Fruit fly (Drosophila melanogaster) whole organism, embryonic: ENCODE measurements around the gene Or82a.

Source experiments
- Adf1 ChIP-seq: fragments of 200-800 bp; sonication (Bioruptor generic); IDR thresholded peaks from 2 replicates; pipeline ENCODE4 v1.3.6; 2022; ENCODE audit warnings: missing biosample characterization, missing genetic modification characterization
- B-H1 ChIP-seq: fragments of 200-800 bp; sonication (Bioruptor generic); IDR thresholded peaks from 3 replicates; pipeline ENCODE4 v1.3.6; 2022; ENCODE audit warnings: missing biosample characterization, missing genetic modification characterization
- CG11247 ChIP-seq: fragments of 200-800 bp; sonication (Bioruptor generic); IDR thresholded peaks from 2 replicates; pipeline ENCODE4 v1.3.6; 2022; ENCODE audit warnings: missing biosample characterization, missing genetic modification characterization
- CG11456 ChIP-seq: fragments of 200-800 bp; sonication (Bioruptor generic); IDR thresholded peaks from 3 replicates; pipeline ENCODE4 v1.3.6; 2022; ENCODE audit warnings: missing biosample characterization, missing genetic modification characterization
- CG11560 ChIP-seq: fragments of 200-800 bp; sonication (Bioruptor generic); IDR thresholded peaks from 3 replicates; pipeline ENCODE4 v1.3.6; 2022; ENCODE audit warnings: missing biosample characterization, missing genetic modification characterization
- CG11696 ChIP-seq: fragments of 200-800 bp; sonication (Bioruptor generic); IDR thresholded peaks from 2 replicates; pipeline ENCODE4 v1.3.6; 2022; ENCODE audit warnings: missing biosample characterization, missing genetic modification characterization
- CG1602 ChIP-seq: fragments of 200-800 bp; sonication (Bioruptor generic); optimal IDR thresholded peaks from 3 replicates; lab custom pipeline; 2016; ENCODE audit warnings: missing biosample characterization, missing genetic modification characterization
- CG16815 ChIP-seq: fragments of 200-800 bp; sonication (Bioruptor generic); optimal IDR thresholded peaks from 3 replicates; lab custom pipeline; 2017; ENCODE audit warnings: missing biosample characterization, mild to moderate bottlenecking, missing genetic modification characterization
- CG2875 ChIP-seq: fragments of 200-800 bp; sonication (Bioruptor generic); optimal IDR thresholded peaks from 2 replicates; lab custom pipeline; 2017; ENCODE audit warnings: missing biosample characterization, mild to moderate bottlenecking, missing genetic modification characterization, missing genetic modification reagents
- CG31441 ChIP-seq: fragments of 200-800 bp; sonication (Bioruptor generic); IDR thresholded peaks from 2 replicates; pipeline ENCODE4 v1.3.6; 2022; ENCODE audit warnings: missing biosample characterization, missing genetic modification characterization
- CG32532 ChIP-seq: fragments of 200-800 bp; sonication (Bioruptor generic); IDR thresholded peaks from 2 replicates; pipeline ENCODE4 v1.3.6; 2022; ENCODE audit warnings: missing biosample characterization, missing genetic modification characterization
- CG3407 ChIP-seq: fragments of 200-800 bp; sonication (Bioruptor generic); optimal IDR thresholded peaks from 2 replicates; lab custom pipeline; 2018; ENCODE audit warnings: missing biosample characterization, mild to moderate bottlenecking, missing genetic modification characterization
- CG34224 ChIP-seq: fragments of 200-800 bp; sonication (Bioruptor generic); IDR thresholded peaks from 3 replicates; pipeline ENCODE4 v1.3.6; 2022; ENCODE audit warnings: missing biosample characterization, missing genetic modification characterization; ENCODE audit not compliant: partially characterized antibody
- CG3838 ChIP-seq: fragments of 200-800 bp; sonication (Bioruptor generic); optimal IDR thresholded peaks from 3 replicates; lab custom pipeline; 2016; ENCODE audit warnings: missing biosample characterization, missing genetic modification characterization
- CG7839 ChIP-seq: fragments of 200-800 bp; sonication (Bioruptor generic); optimal IDR thresholded peaks from 3 replicates; lab custom pipeline; 2018; ENCODE audit warnings: missing biosample characterization, mild to moderate bottlenecking, missing genetic modification characterization, moderate library complexity
- CG7928 ChIP-seq: fragments of 200-800 bp; sonication (Bioruptor generic); optimal IDR thresholded peaks from 2 replicates; lab custom pipeline; 2017; ENCODE audit warnings: missing biosample characterization, mild to moderate bottlenecking, missing genetic modification characterization
- CG8290 ChIP-seq, 3 experiments: fragments of 200-800 bp; sonication (Bioruptor generic); optimal IDR thresholded peaks; 2 replicates each; lab custom pipeline; 2016 to 2019; ENCODE audit warnings: missing biosample characterization in 3 of 3, missing genetic modification characterization in 3 of 3, mild to moderate bottlenecking in 2 of 3, moderate library complexity in 1 of 3
- Deaf1 ChIP-seq: fragments of 200-800 bp; optimal IDR thresholded peaks from 3 replicates; lab custom pipeline; 2019; ENCODE audit warnings: missing biosample characterization, mild to moderate bottlenecking, missing genetic modification characterization, moderate library complexity
- ERR ChIP-seq: fragments of 200-800 bp; sonication (Bioruptor generic); optimal IDR thresholded peaks from 2 replicates; lab custom pipeline; 2016; ENCODE audit warnings: missing biosample characterization, missing genetic modification characterization
- Gug ChIP-seq: fragments of 200-800 bp; sonication (Bioruptor generic); IDR thresholded peaks from 4 replicates; pipeline ENCODE4 v1.3.6; 2022; ENCODE audit warnings: missing biosample characterization, missing genetic modification characterization
- Lim3 ChIP-seq: fragments of 200-800 bp; sonication (Bioruptor generic); IDR thresholded peaks from 2 replicates; pipeline ENCODE4 v1.3.6; 2022; ENCODE audit warnings: missing biosample characterization, missing genetic modification characterization
- Med ChIP-seq: fragments of 200-800 bp; sonication (Bioruptor generic); peaks from one replicate; lab custom pipeline; 2016; ENCODE audit warnings: missing biosample characterization, missing genetic modification characterization, mild to moderate bottlenecking, inconsistent platforms, moderate library complexity
- Pdp1 ChIP-seq, 2 experiments: fragments of 200-800 bp; sonication (Bioruptor generic); optimal IDR thresholded peaks; 3 replicates each; lab custom pipeline; 2016; ENCODE audit warnings: missing biosample characterization in 2 of 2, missing genetic modification characterization in 2 of 2, mild to moderate bottlenecking in 1 of 2, moderate library complexity in 1 of 2
- Xrp1 ChIP-seq: fragments of 200-800 bp; sonication (Bioruptor generic); IDR thresholded peaks from 2 replicates; pipeline ENCODE4 v1.3.6; 2022; ENCODE audit warnings: missing biosample characterization, missing genetic modification characterization
- abd-A ChIP-seq: fragments of 200-800 bp; sonication (Bioruptor generic); optimal IDR thresholded peaks from 3 replicates; lab custom pipeline; 2019; ENCODE audit warnings: missing biosample characterization, mild to moderate bottlenecking, missing genetic modification characterization, moderate library complexity
- bab2 ChIP-seq: fragments of 200-800 bp; sonication (Bioruptor generic); optimal IDR thresholded peaks from 2 replicates; lab custom pipeline; 2016; ENCODE audit warnings: missing biosample characterization, missing genetic modification characterization
- br ChIP-seq: fragments of >200 bp; optimal IDR thresholded peaks from 2 replicates; lab custom pipeline; 2017
- btn ChIP-seq: fragments of 200-800 bp; sonication (Bioruptor generic); optimal IDR thresholded peaks from 2 replicates; lab custom pipeline; 2016; ENCODE audit warnings: missing biosample characterization, missing genetic modification characterization
- cg ChIP-seq: fragments of 200-800 bp; sonication (Bioruptor generic); optimal IDR thresholded peaks from 3 replicates; lab custom pipeline; 2019; ENCODE audit warnings: missing biosample characterization, mild to moderate bottlenecking, missing genetic modification characterization, moderate library complexity
- crp ChIP-seq, 2 experiments: fragments of 200-800 bp; sonication (Bioruptor generic); optimal IDR thresholded peaks; 2 replicates in 1 of 2; 3 replicates in 1 of 2; lab custom pipeline; 2017; ENCODE audit warnings: missing biosample characterization in 2 of 2, missing genetic modification characterization in 2 of 2, mild to moderate bottlenecking in 1 of 2, moderate library complexity in 1 of 2
- da ChIP-seq: fragments of 200-800 bp; sonication (Bioruptor generic); optimal IDR thresholded peaks from 2 replicates; lab custom pipeline; 2016; ENCODE audit warnings: missing biosample characterization, missing genetic modification characterization
- gcm ChIP-seq: fragments of 200-800 bp; sonication (Bioruptor generic); optimal IDR thresholded peaks from 2 replicates; lab custom pipeline; 2019; ENCODE audit warnings: missing biosample characterization, mild to moderate bottlenecking, missing genetic modification characterization, moderate library complexity
- inv ChIP-seq: fragments of 200-800 bp; sonication (Bioruptor generic); IDR thresholded peaks from 2 replicates; pipeline ENCODE4 v1.3.6; 2022; ENCODE audit warnings: missing biosample characterization, missing genetic modification characterization; ENCODE audit not compliant: partially characterized antibody
- lab ChIP-seq: fragments of 200-800 bp; sonication (Bioruptor generic); optimal IDR thresholded peaks from 3 replicates; lab custom pipeline; 2017; ENCODE audit warnings: missing biosample characterization, missing genetic modification characterization, mild to moderate bottlenecking, moderate library complexity, missing genetic modification reagents
- maf-S ChIP-seq: fragments of 200-800 bp; sonication (Bioruptor generic); optimal IDR thresholded peaks from 2 replicates; lab custom pipeline; 2016; ENCODE audit warnings: missing biosample characterization, missing genetic modification characterization
- otp ChIP-seq: fragments of 200-800 bp; sonication (Bioruptor generic); IDR thresholded peaks from 3 replicates; pipeline ENCODE4, ENCODE4 v1.3.6; 2022; ENCODE audit warnings: missing biosample characterization, missing genetic modification characterization
- pzg ChIP-seq: fragments of 200-800 bp; sonication (Bioruptor generic); optimal IDR thresholded peaks from 3 replicates; lab custom pipeline; 2018; ENCODE audit warnings: missing biosample characterization, mild to moderate bottlenecking, missing genetic modification characterization, moderate library complexity
- scrt ChIP-seq: fragments of 200-800 bp; sonication (Bioruptor generic); optimal IDR thresholded peaks from 2 replicates; lab custom pipeline; 2018; ENCODE audit warnings: missing biosample characterization, mild to moderate bottlenecking, missing genetic modification characterization, moderate library complexity
- slbo ChIP-seq: fragments of 200-800 bp; sonication (Bioruptor generic); IDR thresholded peaks from 2 replicates; pipeline ENCODE4 v1.3.6; 2022; ENCODE audit warnings: missing biosample characterization, missing genetic modification characterization
- trem ChIP-seq: fragments of 200-800 bp; optimal IDR thresholded peaks from 3 replicates; lab custom pipeline; 2019; ENCODE audit warnings: missing biosample characterization, mild to moderate bottlenecking, missing genetic modification characterization, moderate library complexity
- vvl ChIP-seq: fragments of 200-800 bp; sonication (Bioruptor generic); IDR thresholded peaks from 2 replicates; pipeline ENCODE4 v1.3.6; 2022; ENCODE audit warnings: missing biosample characterization, missing genetic modification characterization
- wdn ChIP-seq: fragments of 200-800 bp; sonication (Bioruptor generic); IDR thresholded peaks from 2 replicates; pipeline ENCODE4 v1.3.6; 2022; ENCODE audit warnings: missing biosample characterization, missing genetic modification characterization

Or82a gene

dm6 chr3R:4280062-4280461 is 23.3 kb downstream of the Or82a start, which contains the start of gene cpx (continued):
- TF ChIP-seq btn (GFP tag; lab: Kevin White, UChicago) (no peak), CG34224 (no peak), CG3407 (GFP tag; lab: Kevin White, UChicago) (no peak), CG11247 (GFP tag; lab: Robert Waterston, UW) (no peak), CG1602 (no peak), B-H1 (no peak), Deaf1 (tag; lab: Kevin White, UChicago) (peak; percentile 83), scrt (no peak), br (lab: Kevin White, UChicago) (no peak), CG7928 (GFP tag; lab: Kevin White, UChicago) (no peak), otp (GFP tag; lab: Robert Waterston, UW) (no peak), bab2 (GFP tag; lab: Kevin White, UChicago) (no peak), inv (GFP tag; lab: Robert Waterston, UW) (no peak), maf-S (GFP tag; lab: Kevin White, UChicago) (no peak), CG2875 (GFP tag; lab: Kevin White, UChicago) (no peak), Adf1 (GFP tag; lab: Robert Waterston, UW) (peak; percentile 27; the same call in 1 of the 2 replicates), CG11456 (GFP tag; lab: Robert Waterston, UW) (no peak), CG11560 (tag; lab: Robert Waterston, UW) (no peak), da (GFP tag; lab: Kevin White, UChicago) (no peak), trem (tag; lab: Kevin White, UChicago) (no peak), pzg (peak; percentile 8), gcm (GFP tag; lab: Kevin White, UChicago) (peak; percentile 3), CG32532 (0 out of 2 replicates have a peak, but pooled peaks have one; percentile 16), Xrp1 (GFP tag; lab: Robert Waterston, UW) (no peak), wdn (GFP tag; lab: Robert Waterston, UW) (no peak), Med (GFP tag; lab: Kevin White, UChicago) (peak; percentile 78), cg (GFP tag; lab: Kevin White, UChicago) (no peak), CG7839 (tag; lab: Kevin White, UChicago) (no peak), CG11696 (no peak), slbo (GFP tag; lab: Robert Waterston, UW) (no peak), Pdp1 (GFP tag; optimal IDR thresholded peaks at IDR 0.05; lab: Kevin White, UChicago) (no peak), Lim3 (no peak), CG3838 (GFP tag; lab: Kevin White, UChicago) (no peak), Gug (no peak), CG31441 (GFP tag; lab: Robert Waterston, UW) (no peak), vvl (GFP tag; lab: Robert Waterston, UW) (no peak), crp (GFP tag; optimal IDR thresholded peaks at IDR 0.05; lab: Kevin White, UChicago) (no peak), CG16815 (no peak), lab (GFP tag; lab: Kevin White, UChicago) (peak; percentile 4), ERR (no peak), CG8290 (GFP tag; optimal IDR thresholded peaks at IDR 0.05; lab: Kevin White, UChicago) (no peak), CG8290 (tag; optimal IDR thresholded peaks at IDR 0.05; lab: Kevin White, UChicago) (no peak), abd-A (peak; percentile 46)
